Worm (Caenorhabditis elegans) whole organism, midembryonic: Measurements from ENCODE around the gene C15F1.2.

Experiments
- cog-1 ChIP-seq: sonication (generic microtip); optimal IDR thresholded peaks from 2 replicates; lab custom pipeline; 2016; ENCODE audit warnings: missing genetic modification characterization, missing compliant biosample characterization
- flt-1 ChIP-seq: fragments of 200-800 bp; sonication (Bioruptor generic); IDR thresholded peaks from 2 replicates; pipeline ENCODE4 v1.3.6; 2022; ENCODE audit warnings: missing genetic modification characterization, missing compliant biosample characterization
- klf-2 ChIP-seq: fragments of 200-800 bp; sonication (Bioruptor generic); conservative IDR thresholded peaks from 2 replicates; pipeline ENCODE4 v1.3.6; 2022; ENCODE audit warnings: missing genetic modification reagents, missing genetic modification characterization, missing compliant biosample characterization
- med-1 ChIP-seq: sonication (generic microtip); optimal IDR thresholded peaks from 2 replicates; lab custom pipeline; 2017; ENCODE audit warnings: missing genetic modification characterization, mild to moderate bottlenecking, missing compliant biosample characterization, antibody characterized with exemption, missing genetic modification reagents; ENCODE audit not compliant: insufficient read depth
- ref-1 ChIP-seq: fragments of 200-800 bp; sonication (Bioruptor generic); conservative IDR thresholded peaks from 2 replicates; pipeline ENCODE4 v1.3.6; 2022; ENCODE audit warnings: missing genetic modification reagents, missing genetic modification characterization, missing compliant biosample characterization
- tab-1 ChIP-seq: fragments of 200-800 bp; sonication (Bioruptor generic); IDR thresholded peaks from 2 replicates; pipeline ENCODE4 v1.3.6; 2022; ENCODE audit warnings: missing genetic modification characterization, missing compliant biosample characterization
- ztf-23 ChIP-seq: fragments of 200-800 bp; sonication (Bioruptor generic); IDR thresholded peaks from 2 replicates; pipeline ENCODE4 v1.3.6; 2022; ENCODE audit warnings: missing genetic modification reagents, missing genetic modification characterization, missing compliant biosample characterization
- ztf-29 ChIP-seq: fragments of 200-800 bp; sonication (Bioruptor generic); IDR thresholded peaks from 2 replicates; pipeline ENCODE4 v1.3.6; 2022; ENCODE audit warnings: missing genetic modification reagents, missing genetic modification characterization, missing compliant biosample characterization

ce11 chrII:6958136-6958535 lies 21.6 kb upstream of the C15F1.2 start:
- TF ChIP-seq med-1 (GFP tag; lab: Kevin White, UChicago) (no peak), ztf-23 (GFP tag; lab: Robert Waterston, UW) (no peak), cog-1 (tag; lab: Kevin White, UChicago) (no peak), ref-1 (no peak), flt-1 (GFP tag; lab: Robert Waterston, UW) (no peak), tab-1 (GFP tag; lab: Robert Waterston, UW) (no peak), ztf-29 (GFP tag; lab: Robert Waterston, UW) (no peak), klf-2 (GFP tag; lab: Robert Waterston, UW) (no peak)
